Fruit fly (Drosophila melanogaster): ENCODE results near the gene ATPsyngamma.

The ATPsyngamma gene

dm6 chr3R:29701739-29702138 lies 47.2 kb downstream of the ATPsyngamma start:
- TF ChIP-seq CG8478 (optimal IDR thresholded peaks at IDR 0.05) (no peak), CTCF (optimal IDR thresholded peaks at IDR 0.05) (no peak)

dm6 chr3R:29699220-29699619 lies 49.7 kb downstream of the ATPsyngamma start:
- TF ChIP-seq CG8478 (optimal IDR thresholded peaks at IDR 0.05) (no peak), CTCF (optimal IDR thresholded peaks at IDR 0.05) (no peak)

DNA sequence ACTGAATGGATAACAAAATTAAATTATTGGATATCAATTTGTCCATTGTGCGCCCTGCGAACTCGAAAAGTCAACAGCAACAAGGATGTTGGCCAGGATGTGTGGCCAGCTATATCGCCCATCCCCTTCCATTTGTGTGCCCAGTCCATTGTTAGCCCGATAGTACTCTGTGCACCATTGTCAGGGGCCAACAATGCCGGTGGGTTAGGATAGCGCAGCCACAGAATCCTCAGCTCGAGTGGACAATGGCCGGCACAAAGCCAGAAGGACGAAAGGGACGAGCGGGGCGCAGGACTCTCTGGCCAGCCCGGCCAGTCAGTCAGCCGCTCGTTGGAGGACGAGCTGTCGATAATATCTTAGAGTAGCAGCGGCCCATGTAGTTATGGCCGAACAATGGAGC lies 51.1 kb downstream of the ATPsyngamma start:
- no peak for TF ChIP-seq CTCF (optimal IDR thresholded peaks at IDR 0.05)
- TF ChIP-seq CG8478 (optimal IDR thresholded peaks at IDR 0.05), result no peak

All from S2 (cell line).